Worm (Caenorhabditis elegans): Measurements from ENCODE around the gene srv-25.
"Not testable (repeated sequence)": the region's sequence is repeated elsewhere in the genome, so short reads cannot be mapped to it uniquely, and the experiment has no call there.

srv-25 gene

DNA sequence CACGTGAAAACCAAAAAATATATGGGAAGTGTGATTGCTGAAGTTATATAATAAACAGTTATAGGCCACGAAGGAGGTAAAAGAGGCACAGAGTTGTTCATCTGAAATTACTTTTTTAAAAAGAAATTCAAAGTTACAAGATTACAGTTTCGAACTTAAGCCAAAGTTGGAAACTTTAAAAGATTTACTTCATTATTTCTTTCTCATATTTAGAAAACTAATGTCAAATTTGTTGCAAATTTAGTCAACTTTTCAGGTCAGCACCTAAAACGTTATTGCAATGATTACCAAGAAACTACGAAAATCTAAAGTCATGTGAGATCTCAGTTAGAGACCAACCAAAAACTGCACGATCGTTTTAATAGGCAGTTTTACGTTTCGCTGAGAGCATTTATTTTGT lies at the start of gene srv-25:
Gene srv-25, minus strand, starts transcription at position 101 of the 400 bp plus-strand sequence.
- TF ChIP-seq him-1 (tag; optimal IDR thresholded peaks at IDR 0.05) = no peak
- TF ChIP-seq dao-5 (tag; optimal IDR thresholded peaks at IDR 0.05) = no peak
- no peak for TF ChIP-seq W03F9.2 (tag; optimal IDR thresholded peaks at IDR 0.05)

DNA sequence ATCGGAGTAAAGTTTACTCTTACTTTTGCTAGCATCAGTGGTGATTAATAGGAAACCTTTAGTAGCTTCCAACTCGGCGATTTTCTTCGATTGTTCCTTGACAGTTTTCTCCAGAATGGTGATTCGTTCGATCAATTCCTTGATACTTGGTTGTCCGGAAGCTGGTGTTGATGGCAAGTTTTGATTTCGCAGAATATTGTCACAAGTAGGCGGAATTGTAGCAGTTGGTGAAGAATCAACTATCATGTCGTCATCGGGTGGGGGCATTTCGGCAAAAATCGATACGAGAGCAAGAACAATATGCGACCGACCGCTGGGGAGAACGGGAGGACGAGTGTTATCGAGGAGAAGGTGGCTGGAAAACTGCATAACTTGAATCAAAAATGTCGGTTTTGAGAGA lies 43.7 kb upstream of the srv-25 start, which contains the start of gene Y73B6BL.289:
Gene Y73B6BL.289, plus strand, starts transcription at position 301 of the 400 bp plus-strand sequence.
- TF ChIP-seq dao-5, him-1, W03F9.2 (tag; optimal IDR thresholded peaks at IDR 0.05): not testable (repeated sequence)

DNA sequence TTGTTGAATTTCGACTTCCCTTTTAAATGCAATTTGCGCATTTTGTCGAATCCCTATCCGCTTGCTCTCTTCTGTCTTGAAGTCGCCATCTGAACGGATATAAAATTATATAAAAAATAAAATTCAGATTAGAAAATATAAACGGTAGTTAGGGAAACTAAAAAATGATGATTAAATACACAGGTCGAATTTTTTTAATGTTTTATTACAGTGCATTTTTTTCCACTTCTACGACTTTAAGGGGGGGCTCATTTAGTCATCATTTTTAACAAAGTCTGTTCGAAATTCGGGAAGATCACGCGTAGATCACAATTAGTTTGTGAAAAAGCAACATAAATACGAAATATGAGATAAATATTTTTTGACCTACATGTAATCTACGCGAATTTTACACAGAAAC lies 39.3 kb upstream of the srv-25 start, which contains the start of gene Y73B6BL.14:
Gene Y73B6BL.14, minus strand, starts transcription at position 101 of the 400 bp plus-strand sequence.
- no peak for TF ChIP-seq him-1 (tag; optimal IDR thresholded peaks at IDR 0.05)
- TF ChIP-seq dao-5 (tag; optimal IDR thresholded peaks at IDR 0.05) = no peak
- no peak for TF ChIP-seq W03F9.2 (tag; optimal IDR thresholded peaks at IDR 0.05)

DNA sequence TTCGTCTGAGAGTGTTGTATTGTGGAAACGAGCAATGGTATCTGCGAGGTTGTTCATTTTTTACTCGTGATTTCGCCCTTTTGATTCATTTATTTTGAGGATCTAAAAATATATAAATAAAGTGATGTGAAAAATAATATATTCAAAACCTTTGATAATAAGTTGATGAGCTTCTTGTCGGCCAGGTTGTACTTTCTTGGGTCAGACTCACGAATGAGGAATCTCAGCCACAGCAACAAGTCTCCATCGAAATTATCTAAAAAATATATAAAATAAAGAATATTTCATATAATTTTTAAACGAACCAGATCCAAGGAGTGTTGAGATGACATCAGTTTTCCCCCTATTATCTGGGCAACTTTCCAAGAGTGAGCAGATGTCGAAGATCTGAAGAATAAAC lies 38.9 kb upstream of the srv-25 start, which contains the start of gene Y73B6BL.288:
Gene Y73B6BL.288, minus strand, starts transcription at position 101 of the 400 bp plus-strand sequence.
- TF ChIP-seq W03F9.2 (tag; optimal IDR thresholded peaks at IDR 0.05) = no peak
- TF ChIP-seq dao-5 (tag; optimal IDR thresholded peaks at IDR 0.05) = no peak
- TF ChIP-seq him-1 (tag; optimal IDR thresholded peaks at IDR 0.05) = no peak

DNA sequence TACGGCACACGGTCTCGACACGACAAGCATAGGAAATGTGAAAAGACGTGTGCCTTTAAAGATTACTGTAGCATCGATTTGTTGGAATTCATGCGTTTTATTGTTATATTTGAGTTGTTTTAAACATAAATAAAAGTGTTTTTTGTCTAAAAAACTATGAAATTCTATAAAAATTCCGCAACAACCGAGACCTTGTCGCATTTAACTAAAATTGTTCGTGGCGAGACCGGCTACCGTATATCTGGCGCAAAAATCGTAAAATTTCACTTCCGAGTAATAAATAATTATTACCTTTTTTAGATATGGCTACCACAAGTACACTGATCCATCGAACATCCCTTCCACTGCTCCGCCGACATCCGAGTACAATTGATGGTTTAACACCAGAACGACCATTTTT lies 33.8 kb upstream of the srv-25 start, which contains the start of gene ipla-6:
Gene ipla-6, plus strand, starts transcription at position 301 of the 400 bp plus-strand sequence.
- TF ChIP-seq W03F9.2 (tag; optimal IDR thresholded peaks at IDR 0.05) = no peak
- no peak for TF ChIP-seq dao-5 (tag; optimal IDR thresholded peaks at IDR 0.05)
- no peak for TF ChIP-seq him-1 (tag; optimal IDR thresholded peaks at IDR 0.05)

DNA sequence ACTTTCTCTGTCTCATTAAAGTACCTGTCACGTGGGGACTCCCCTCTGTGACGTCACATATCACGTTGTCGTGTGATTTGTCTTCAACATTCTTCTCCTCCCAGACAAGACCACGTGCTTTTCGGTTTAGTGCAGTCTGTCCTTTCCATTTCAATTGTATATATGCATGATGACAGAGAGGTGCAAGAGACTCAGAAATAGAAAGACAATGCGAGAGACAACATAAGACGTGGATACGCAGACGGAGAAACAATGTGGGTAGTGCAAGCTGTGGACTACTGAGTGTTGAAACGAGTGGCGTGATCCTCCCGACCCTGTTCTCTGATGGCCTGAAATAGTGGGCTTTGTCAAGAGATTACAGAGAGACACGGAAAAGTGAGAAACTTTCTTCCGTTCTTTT lies 33.2 kb upstream of the srv-25 start:
- TF ChIP-seq W03F9.2 (tag; optimal IDR thresholded peaks at IDR 0.05) (peak; percentile 95), him-1 (tag; optimal IDR thresholded peaks at IDR 0.05) (peak; percentile 81), dao-5 (tag; optimal IDR thresholded peaks at IDR 0.05) (no peak)

DNA sequence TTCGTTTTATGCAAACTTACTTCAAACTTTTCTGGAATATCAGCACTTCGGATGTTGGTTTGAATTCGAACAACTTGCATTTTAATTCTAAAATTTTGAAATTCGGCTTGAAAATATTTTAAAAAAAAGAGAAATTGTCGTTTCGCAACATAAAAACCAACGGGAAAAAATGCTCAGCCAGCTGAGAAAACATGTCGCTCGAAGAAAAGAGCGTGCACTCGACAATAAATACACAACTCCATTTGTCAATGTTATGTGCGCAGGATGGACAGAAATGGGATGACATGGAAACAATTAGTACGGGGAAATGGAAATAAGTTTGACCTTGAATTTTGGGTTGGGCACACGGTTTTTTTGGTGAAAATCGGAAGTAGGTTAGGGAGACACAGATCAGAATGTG lies 32.4 kb upstream of the srv-25 start, which contains the start of gene mif-4:
Gene mif-4, minus strand, starts transcription at position 87 of the 400 bp plus-strand sequence.
- TF ChIP-seq W03F9.2 (tag; optimal IDR thresholded peaks at IDR 0.05) (no peak), dao-5 (tag; optimal IDR thresholded peaks at IDR 0.05) (no peak), him-1 (tag; optimal IDR thresholded peaks at IDR 0.05) (no peak)

DNA sequence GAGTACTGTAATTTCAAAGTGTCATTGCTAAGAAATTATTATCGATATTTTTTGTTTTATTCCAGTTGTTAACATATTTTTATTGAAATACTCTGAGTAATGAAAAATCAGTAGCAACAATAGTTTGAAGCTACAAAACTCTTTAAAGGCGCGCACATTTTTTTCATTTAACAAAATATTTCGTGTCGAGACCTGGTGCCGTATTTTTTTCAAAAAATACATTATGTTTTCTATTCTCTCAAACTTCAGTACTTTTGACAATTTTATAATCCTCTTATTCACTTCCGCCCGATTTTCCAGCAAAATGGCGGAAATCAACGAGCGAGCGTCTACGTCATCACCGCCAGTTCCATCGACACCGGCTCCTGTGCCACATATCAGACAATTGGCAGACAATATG lies 30.4 kb upstream of the srv-25 start, which contains the start of gene blos-2:
Gene blos-2, plus strand, starts transcription at position 301 of the 400 bp plus-strand sequence.
- no peak for TF ChIP-seq him-1 (tag; optimal IDR thresholded peaks at IDR 0.05)
- TF ChIP-seq W03F9.2 (tag; optimal IDR thresholded peaks at IDR 0.05) = no peak
- no peak for TF ChIP-seq dao-5 (tag; optimal IDR thresholded peaks at IDR 0.05)

DNA sequence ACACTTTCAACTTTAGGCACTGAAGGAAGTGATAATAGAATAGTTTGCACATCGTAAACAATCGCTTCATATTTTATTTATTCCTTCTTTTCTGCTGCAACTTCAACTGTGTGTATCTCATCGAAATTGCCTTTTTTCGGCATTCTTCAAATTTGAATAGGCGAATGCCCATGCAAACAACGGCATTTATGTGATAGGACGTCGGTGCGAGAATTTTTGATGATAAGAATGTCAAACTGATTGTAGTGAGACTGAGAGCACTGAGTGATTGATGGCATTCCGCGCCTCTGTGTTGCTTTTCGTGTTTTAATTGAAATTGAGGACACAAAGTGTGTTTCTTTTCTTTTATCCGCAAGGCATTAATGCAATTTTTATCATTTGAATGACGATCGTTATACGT lies 27.2 kb upstream of the srv-25 start:
- TF ChIP-seq him-1 (tag; optimal IDR thresholded peaks at IDR 0.05) (no peak), W03F9.2 (tag; optimal IDR thresholded peaks at IDR 0.05) (peak; percentile 21)

DNA sequence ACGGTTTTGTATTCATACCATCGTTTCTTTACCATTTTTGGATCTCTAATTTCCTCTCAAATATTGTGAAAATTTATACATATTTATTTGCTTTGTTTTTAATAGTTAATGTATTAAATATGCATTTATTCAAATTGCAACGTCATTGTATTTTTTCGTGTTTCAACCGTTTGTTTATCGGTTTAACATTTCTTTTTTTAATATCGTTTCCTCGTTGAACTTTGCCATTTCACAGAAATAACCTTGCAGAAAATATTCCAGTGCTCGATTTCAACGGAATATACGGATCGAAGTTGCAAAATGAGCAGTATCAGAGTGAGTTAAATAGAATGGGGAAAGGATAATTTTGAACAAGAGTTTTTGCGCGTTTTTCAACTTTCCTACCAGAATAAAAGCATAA lies 25.8 kb upstream of the srv-25 start, which contains the start of gene seu-1:
Gene seu-1, plus strand, starts transcription at position 301 of the 400 bp plus-strand sequence.
- TF ChIP-seq dao-5 (tag; optimal IDR thresholded peaks at IDR 0.05) (no peak), W03F9.2 (tag; optimal IDR thresholded peaks at IDR 0.05) (no peak), him-1 (tag; optimal IDR thresholded peaks at IDR 0.05) (no peak)

DNA sequence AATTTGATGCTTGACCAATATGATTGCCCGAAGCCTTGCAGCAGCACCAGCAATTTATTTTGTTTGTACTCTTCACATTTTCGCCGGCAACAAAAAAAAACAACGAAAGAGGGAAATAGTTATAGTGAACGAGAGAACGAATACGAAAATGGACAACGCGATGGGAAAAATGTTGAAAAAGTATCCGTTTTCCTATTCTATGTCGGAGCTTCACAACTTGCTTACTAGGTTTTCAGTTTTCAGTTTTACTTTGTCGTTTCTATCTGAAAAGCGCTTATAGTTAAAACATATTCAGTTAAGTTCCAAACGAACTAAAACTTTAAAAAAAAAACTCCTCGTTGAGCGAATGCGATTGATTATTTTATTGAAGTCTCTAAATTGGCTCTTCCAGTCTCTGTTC lies 24.7 kb upstream of the srv-25 start:
- TF ChIP-seq W03F9.2 (tag; optimal IDR thresholded peaks at IDR 0.05) = no peak
- no peak for TF ChIP-seq dao-5 (tag; optimal IDR thresholded peaks at IDR 0.05)
- no peak for TF ChIP-seq him-1 (tag; optimal IDR thresholded peaks at IDR 0.05)

DNA sequence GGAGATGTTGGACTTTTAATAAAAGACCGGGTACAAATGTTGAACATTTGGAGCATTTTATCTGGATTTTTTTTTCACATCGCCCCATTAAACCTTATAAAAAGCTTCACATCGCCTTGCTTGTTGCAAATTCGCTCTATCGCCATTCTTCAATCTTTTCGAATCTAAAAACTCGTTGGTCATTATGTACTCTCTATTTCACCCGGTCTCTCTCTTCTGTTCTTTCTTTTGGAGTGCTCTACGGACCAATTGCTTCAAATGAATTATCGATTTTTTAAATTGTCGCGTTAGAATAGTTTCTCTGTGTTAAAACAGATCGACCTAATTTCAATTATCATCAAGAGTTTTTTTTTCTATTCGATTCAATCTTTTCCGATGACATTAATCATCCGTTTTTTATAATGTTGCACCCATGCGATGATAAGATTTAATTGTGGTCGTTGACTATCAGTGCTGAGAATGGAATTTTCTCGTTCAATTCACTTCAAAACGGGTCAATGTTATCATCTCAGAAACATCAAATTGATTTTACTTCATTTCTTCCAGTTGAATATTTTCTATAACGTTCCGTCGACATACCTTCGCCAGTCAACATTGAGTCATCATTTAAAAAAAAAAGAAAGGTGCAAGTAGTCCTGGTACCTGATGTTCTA lies 23.9 kb upstream of the srv-25 start:
- no peak for TF ChIP-seq him-1 (tag; optimal IDR thresholded peaks at IDR 0.05)
- peak; percentile 60 for TF ChIP-seq W03F9.2 (tag; optimal IDR thresholded peaks at IDR 0.05)
- no peak for TF ChIP-seq dao-5 (tag; optimal IDR thresholded peaks at IDR 0.05)

DNA sequence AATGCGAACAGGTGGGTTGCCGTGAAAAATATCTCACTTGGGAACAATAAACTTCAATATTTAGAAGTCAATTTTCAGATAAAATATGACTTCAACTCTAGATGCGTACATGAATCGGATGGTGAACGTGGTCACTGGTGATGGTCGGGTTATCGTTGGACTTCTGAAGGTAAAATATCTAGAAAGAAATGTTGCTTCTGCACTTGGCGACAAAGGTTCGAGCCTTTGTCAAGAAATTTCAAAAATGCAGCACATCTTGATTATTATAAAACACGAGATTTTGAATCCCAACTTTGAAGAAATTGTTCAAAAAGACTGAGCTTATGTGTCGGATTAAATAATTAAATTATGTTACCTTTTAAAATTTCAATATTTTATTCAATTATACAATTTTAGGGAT lies 22.9 kb upstream of the srv-25 start, which contains the start of gene lsm-8:
Gene lsm-8, plus strand, starts transcription at position 79 of the 400 bp plus-strand sequence.
- TF ChIP-seq dao-5 (tag; optimal IDR thresholded peaks at IDR 0.05) (no peak), him-1 (tag; optimal IDR thresholded peaks at IDR 0.05) (no peak), W03F9.2 (tag; optimal IDR thresholded peaks at IDR 0.05) (no peak)

DNA sequence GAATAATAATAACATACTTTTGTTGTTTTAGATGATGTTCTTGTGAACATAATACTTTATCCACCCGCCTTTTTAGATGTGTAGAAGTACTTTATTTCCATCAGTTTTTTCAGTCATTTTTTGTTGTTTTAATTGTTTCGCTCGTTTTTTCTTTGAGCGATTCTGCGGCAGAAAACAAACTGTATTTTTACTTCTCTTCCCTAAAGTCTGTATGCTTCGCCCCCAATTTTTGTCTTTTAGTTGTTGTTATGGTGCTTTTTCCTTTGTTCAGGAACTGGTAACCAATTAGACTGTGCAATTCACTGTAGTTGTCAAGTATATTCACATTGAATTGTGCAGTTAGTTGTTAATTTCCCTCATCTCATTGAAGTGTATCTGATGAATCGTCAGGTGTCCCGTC lies 22.2 kb upstream of the srv-25 start:
- no peak for TF ChIP-seq W03F9.2 (tag; optimal IDR thresholded peaks at IDR 0.05)
